Worm (Caenorhabditis elegans) whole organism, L4 larva: ENCODE data around the gene str-249.

Source experiments
- F49E8.2 ChIP-seq: sonication (generic microtip); optimal IDR thresholded peaks from 2 replicates; lab custom pipeline; 2016; ENCODE audit warnings: missing compliant biosample characterization, mild to moderate bottlenecking, missing genetic modification characterization, borderline replicate concordance
- T26A8.4 ChIP-seq: fragments of 200-800 bp; sonication (Bioruptor generic); IDR thresholded peaks from 2 replicates; pipeline ENCODE4 v1.3.6; 2022; ENCODE audit warnings: missing genetic modification characterization, missing compliant biosample characterization
- Y48G9A.11 ChIP-seq: fragments of 200-800 bp; sonication (Bioruptor generic); IDR thresholded peaks from 2 replicates; pipeline ENCODE4 v1.3.6; 2022; ENCODE audit warnings: missing genetic modification reagents, missing genetic modification characterization, missing compliant biosample characterization
- Y75B8A.6 ChIP-seq: fragments of 200-800 bp; sonication (Bioruptor generic); IDR thresholded peaks from 2 replicates; pipeline ENCODE4 v1.3.6; 2022; ENCODE audit warnings: missing genetic modification reagents, missing genetic modification characterization, missing compliant biosample characterization
- ama-1 ChIP-seq: fragments of 150-350 bp; optimal IDR thresholded peaks from 2 replicates; lab custom pipeline; 2014; ENCODE audit warnings: inconsistent platforms, mixed read lengths
- ceh-62 ChIP-seq: sonication (generic microtip); optimal IDR thresholded peaks from 2 replicates; lab custom pipeline; 2017; ENCODE audit warnings: missing biosample characterization, missing genetic modification characterization
- ceh-82 ChIP-seq: sonication (generic microtip); optimal IDR thresholded peaks from 2 replicates; lab custom pipeline; 2017; ENCODE audit warnings: missing biosample characterization, missing genetic modification characterization
- ces-1 ChIP-seq: fragments of 150-350 bp; sonication (generic microtip); optimal IDR thresholded peaks from 4 replicates; lab custom pipeline; 2014; ENCODE audit warnings: missing biosample characterization, missing genetic modification reagents, missing genetic modification characterization
- dmd-6 ChIP-seq: fragments of 200-800 bp; sonication (Bioruptor generic); IDR thresholded peaks from 2 replicates; pipeline ENCODE4 v1.3.6; 2022; ENCODE audit warnings: missing genetic modification reagents, missing genetic modification characterization, missing compliant biosample characterization
- dmd-8 ChIP-seq: fragments of 200-800 bp; sonication (Bioruptor generic); IDR thresholded peaks from 2 replicates; pipeline ENCODE4 v1.3.6; 2022; ENCODE audit warnings: missing genetic modification characterization, missing compliant biosample characterization
- dmd-9 ChIP-seq: fragments of 200-800 bp; sonication (Bioruptor generic); IDR thresholded peaks from 2 replicates; pipeline ENCODE4 v1.3.6; 2022; ENCODE audit warnings: missing genetic modification reagents, missing genetic modification characterization, missing compliant biosample characterization
- dpl-1 ChIP-seq: fragments of 150-350 bp; optimal IDR thresholded peaks from 2 replicates; lab custom pipeline; 2014; ENCODE audit warnings: missing biosample characterization, missing genetic modification reagents, missing genetic modification characterization
- dve-1 ChIP-seq: sonication (generic microtip); optimal IDR thresholded peaks from 2 replicates; lab custom pipeline; 2017; ENCODE audit warnings: antibody characterized with exemption, mild to moderate bottlenecking, missing genetic modification characterization, missing compliant biosample characterization; ENCODE audit not compliant: insufficient read depth
- egl-27 ChIP-seq: sonication (generic microtip); optimal IDR thresholded peaks from 3 replicates; lab custom pipeline; 2017; ENCODE audit warnings: missing biosample characterization, missing genetic modification reagents, missing genetic modification characterization
- egl-43 ChIP-seq: fragments of 200-800 bp; sonication (Bioruptor generic); IDR thresholded peaks from 2 replicates; pipeline ENCODE4 v1.3.6; 2022; ENCODE audit warnings: missing genetic modification reagents, missing genetic modification characterization, missing compliant biosample characterization
- fkh-10 ChIP-seq: fragments of 150-350 bp; optimal IDR thresholded peaks from 2 replicates; lab custom pipeline; 2014; ENCODE audit warnings: missing biosample characterization, missing genetic modification reagents, missing genetic modification characterization
- hif-1 ChIP-seq, 2 experiments: sonication (generic microtip); optimal IDR thresholded peaks; 2 replicates each; lab custom pipeline; 2016 to 2017; ENCODE audit warnings: missing compliant biosample characterization in 2 of 2, missing genetic modification characterization in 2 of 2, missing genetic modification reagents in 2 of 2, missing genotype in 2 of 2, mild to moderate bottlenecking in 1 of 2
- hlh-30 ChIP-seq: sonication (generic microtip); optimal IDR thresholded peaks from 2 replicates; lab custom pipeline; 2017; ENCODE audit warnings: antibody characterized with exemption, mild to moderate bottlenecking, missing genetic modification characterization, missing compliant biosample characterization; ENCODE audit not compliant: insufficient read depth
- hmg-1.1 ChIP-seq: fragments of 200-800 bp; sonication (Bioruptor generic); IDR thresholded peaks from 2 replicates; pipeline ENCODE4 v1.3.6; 2022; ENCODE audit warnings: missing genetic modification reagents, missing genetic modification characterization, missing compliant biosample characterization
- jun-1 ChIP-seq: fragments of 150-350 bp; optimal IDR thresholded peaks from 2 replicates; lab custom pipeline; 2014; ENCODE audit warnings: missing biosample characterization, missing genetic modification reagents, missing genetic modification characterization
- lin-15B ChIP-seq: fragments of 150-350 bp; sonication (generic microtip); optimal IDR thresholded peaks from 3 replicates; lab custom pipeline; 2014; ENCODE audit warnings: missing biosample characterization, missing genetic modification characterization
- lin-29 ChIP-seq: fragments of 200-800 bp; sonication (Bioruptor generic); IDR thresholded peaks from 2 replicates; pipeline ENCODE4 v1.3.6; 2022; ENCODE audit warnings: missing genetic modification reagents, missing genetic modification characterization, missing compliant biosample characterization
- lin-38 ChIP-seq: fragments of 200-800 bp; sonication (Bioruptor generic); IDR thresholded peaks from 2 replicates; pipeline ENCODE4 v1.3.6; 2022; ENCODE audit warnings: missing genetic modification reagents, missing genetic modification characterization, missing compliant biosample characterization
- lsy-2 ChIP-seq, 2 experiments: fragments of 150-350 bp in 1 of 2; sonication (generic microtip) in 1 of 2; optimal IDR thresholded peaks; 2 replicates each; lab custom pipeline; 2014 to 2017; ENCODE audit warnings: missing biosample characterization in 2 of 2, missing genetic modification characterization in 2 of 2
- madf-9 ChIP-seq: fragments of 200-800 bp; sonication (Bioruptor generic); conservative IDR thresholded peaks from 2 replicates; pipeline ENCODE4 v1.3.6; 2022; ENCODE audit warnings: missing genetic modification reagents, missing genetic modification characterization, missing compliant biosample characterization
- mdl-1 ChIP-seq, 2 experiments: fragments of 150-350 bp in 1 of 2; sonication (generic microtip) in 1 of 2; optimal IDR thresholded peaks; 2 replicates each; lab custom pipeline; 2014 to 2017; ENCODE audit warnings: missing biosample characterization in 2 of 2, missing genetic modification characterization in 2 of 2
- mes-2 ChIP-seq: sonication (generic microtip); optimal IDR thresholded peaks from 2 replicates; lab custom pipeline; 2016; ENCODE audit warnings: missing genotype, mild to moderate bottlenecking, missing genetic modification characterization, missing compliant biosample characterization; ENCODE audit not compliant: poor library complexity, severe bottlenecking
- mxl-3 ChIP-seq: fragments of 200-800 bp; sonication (Bioruptor generic); optimal IDR thresholded peaks from 2 replicates; lab custom pipeline; 2018; ENCODE audit warnings: mild to moderate bottlenecking, missing genetic modification characterization, missing compliant biosample characterization
- nhr-111 ChIP-seq: fragments of 200-800 bp; sonication (Bioruptor generic); optimal IDR thresholded peaks from 2 replicates; lab custom pipeline; 2018; ENCODE audit warnings: mild to moderate bottlenecking, missing genetic modification characterization, missing compliant biosample characterization
- nhr-6 ChIP-seq: fragments of 150-350 bp; optimal IDR thresholded peaks from 2 replicates; lab custom pipeline; 2014; ENCODE audit warnings: missing biosample characterization, missing genetic modification characterization
- nhr-76 ChIP-seq: fragments of 150-350 bp; optimal IDR thresholded peaks from 2 replicates; lab custom pipeline; 2014; ENCODE audit warnings: missing biosample characterization, missing genetic modification characterization
- php-3 ChIP-seq: fragments of 200-800 bp; sonication (Bioruptor generic); IDR thresholded peaks from 2 replicates; pipeline ENCODE4 v1.3.6; 2022; ENCODE audit warnings: missing genetic modification reagents, missing genetic modification characterization, missing compliant biosample characterization
- pqm-1 ChIP-seq: sonication (generic microtip); optimal IDR thresholded peaks from 2 replicates; lab custom pipeline; 2017; ENCODE audit warnings: missing biosample characterization, missing genetic modification characterization
- sdz-12 ChIP-seq: fragments of 200-800 bp; sonication (Bioruptor generic); optimal IDR thresholded peaks from 2 replicates; lab custom pipeline; 2018; ENCODE audit warnings: mild to moderate bottlenecking, missing genetic modification characterization, missing compliant biosample characterization
- snpc-1.2 ChIP-seq: fragments of 200-800 bp; sonication (Bioruptor generic); IDR thresholded peaks from 2 replicates; pipeline ENCODE4 v1.3.6; 2022; ENCODE audit warnings: missing genetic modification reagents, missing genetic modification characterization, missing compliant biosample characterization
- spr-1 ChIP-seq: sonication (generic microtip); optimal IDR thresholded peaks from 2 replicates; lab custom pipeline; 2016; ENCODE audit warnings: mild to moderate bottlenecking, missing genetic modification characterization, missing compliant biosample characterization
- spr-3 ChIP-seq: fragments of 200-800 bp; sonication (Bioruptor generic); optimal IDR thresholded peaks from 2 replicates; lab custom pipeline; 2018; ENCODE audit warnings: mild to moderate bottlenecking, missing genetic modification characterization, missing compliant biosample characterization
- tag-97 ChIP-seq: fragments of 200-800 bp; sonication (Bioruptor generic); IDR thresholded peaks from 2 replicates; pipeline ENCODE4 v1.3.6; 2022; ENCODE audit warnings: missing genetic modification characterization, missing compliant biosample characterization
- unc-130 ChIP-seq: sonication (generic microtip); optimal IDR thresholded peaks from 2 replicates; lab custom pipeline; 2016; ENCODE audit warnings: missing genetic modification reagents, missing genetic modification characterization, missing compliant biosample characterization
- zag-1 ChIP-seq: fragments of 150-350 bp; optimal IDR thresholded peaks from 2 replicates; lab custom pipeline; 2014; ENCODE audit warnings: missing biosample characterization, missing genetic modification characterization
- zfp-2 ChIP-seq: sonication (generic microtip); optimal IDR thresholded peaks from 2 replicates; lab custom pipeline; 2016; ENCODE audit warnings: mild to moderate bottlenecking, missing genetic modification characterization, missing compliant biosample characterization
- zfp-3 ChIP-seq: fragments of 200-800 bp; sonication (Bioruptor generic); conservative IDR thresholded peaks from 2 replicates; pipeline ENCODE4 v1.3.6; 2022; ENCODE audit warnings: missing genetic modification reagents, missing genetic modification characterization, missing compliant biosample characterization
- zip-2 ChIP-seq: fragments of 150-350 bp; optimal IDR thresholded peaks from 2 replicates; lab custom pipeline; 2014; ENCODE audit warnings: missing biosample characterization, missing genetic modification characterization

str-249 gene

DNA sequence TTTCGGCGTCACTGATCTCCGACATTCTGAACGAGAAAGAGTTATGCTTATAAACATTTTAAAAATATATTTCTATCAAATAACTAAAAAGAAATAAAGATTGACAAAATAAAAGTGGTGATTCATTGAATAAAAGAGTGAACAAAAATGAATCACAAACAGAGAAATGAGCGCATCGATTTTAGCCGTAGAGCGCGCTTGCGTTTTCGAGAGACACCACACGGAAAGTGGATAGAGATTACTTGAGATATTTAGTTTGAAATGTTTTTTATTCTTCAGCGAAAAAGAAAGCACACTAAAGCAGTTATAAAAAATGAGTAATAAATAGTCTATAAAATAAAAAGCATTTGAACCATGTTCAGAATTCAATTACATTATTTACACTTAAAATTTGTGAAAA, 43.5 kb upstream of the str-249 start, which contains the start of gene cap-1 (continued):
- TF ChIP-seq ces-1 (GFP tag; lab: Kevin White, UChicago) = no peak
- peak; percentile 59 for TF ChIP-seq mxl-3 (GFP tag; lab: Kevin White, UChicago)
- no peak for TF ChIP-seq ama-1 (lab: Kevin White, UChicago)
- 0 out of 2 replicates have a peak, but pooled peaks have one; percentile 29 for TF ChIP-seq dmd-6 (GFP tag; lab: Robert Waterston, UW)
- peak; percentile 17 for TF ChIP-seq fkh-10 (GFP tag; lab: Kevin White, UChicago)
- no peak for TF ChIP-seq dmd-8 (GFP tag; lab: Robert Waterston, UW)
- peak in 1 of 2 experiments; percentile 85 for TF ChIP-seq lsy-2 (tag; optimal IDR thresholded peaks at IDR 0.05; lab: Kevin White, UChicago)
- no peak for TF ChIP-seq lin-29 (GFP tag; lab: Robert Waterston, UW)
- TF ChIP-seq mes-2 (tag; lab: Kevin White, UChicago) = peak; percentile 96
- no peak for TF ChIP-seq egl-43 (GFP tag; lab: Robert Waterston, UW)
- no peak for TF ChIP-seq Y75B8A.6
- TF ChIP-seq dpl-1 (GFP tag; lab: Kevin White, UChicago) = peak; percentile 58
- TF ChIP-seq hmg-1.1 (GFP tag; lab: Robert Waterston, UW) = no peak
- no peak for TF ChIP-seq zag-1 (tag; lab: Kevin White, UChicago)
- no peak for TF ChIP-seq nhr-111 (GFP tag; lab: Kevin White, UChicago)
- peak; percentile 17 for TF ChIP-seq lin-15B
- TF ChIP-seq madf-9 (GFP tag; lab: Robert Waterston, UW) = no peak
- no peak for TF ChIP-seq egl-27 (tag; lab: Kevin White, UChicago)
- peak; percentile 37 for TF ChIP-seq pqm-1 (tag; lab: Kevin White, UChicago)
- no peak for TF ChIP-seq T26A8.4 (GFP tag; lab: Robert Waterston, UW)
- no peak for TF ChIP-seq mdl-1 (tag; optimal IDR thresholded peaks at IDR 0.05; lab: Kevin White, UChicago)
- TF ChIP-seq ceh-62 (tag; lab: Kevin White, UChicago) = no peak
- TF ChIP-seq, all 104 proteins: peak for 25

DNA sequence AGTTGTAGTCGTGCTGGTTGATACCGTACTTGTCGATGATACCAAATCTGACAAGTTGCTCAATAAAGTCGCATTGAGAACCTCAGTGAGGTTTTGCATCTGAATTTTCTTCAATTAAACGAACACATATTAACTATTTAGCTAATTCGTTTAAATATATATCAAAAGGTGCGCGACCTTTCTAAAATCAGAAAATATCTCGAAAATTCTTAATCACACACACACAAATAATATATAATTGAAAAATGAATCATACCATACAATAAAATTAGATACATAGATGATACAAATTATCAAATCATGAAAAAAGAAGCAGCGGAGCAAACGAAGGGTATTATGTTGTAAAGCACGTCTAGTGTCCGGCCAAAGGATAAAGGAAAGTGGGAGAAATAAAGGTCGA, 41.6 kb upstream of the str-249 start, which contains the start of gene D2024.5:
Gene D2024.5, minus strand, starts transcription at position 101 of the 400 bp plus-strand sequence.
- TF ChIP-seq nhr-6 (tag; lab: Kevin White, UChicago) (no peak), php-3 (no peak), zfp-3 (GFP tag; lab: Robert Waterston, UW) (no peak), mxl-3 (GFP tag; lab: Kevin White, UChicago) (no peak), snpc-1.2 (GFP tag; lab: Robert Waterston, UW) (no peak), Y48G9A.11 (GFP tag; lab: Robert Waterston, UW) (no peak), lsy-2 (tag; optimal IDR thresholded peaks at IDR 0.05; lab: Kevin White, UChicago) (no peak), fkh-10 (GFP tag; lab: Kevin White, UChicago) (no peak), jun-1 (tag; lab: Kevin White, UChicago) (no peak), hlh-30 (no peak), nhr-76 (no peak), mdl-1 (tag; optimal IDR thresholded peaks at IDR 0.05; lab: Kevin White, UChicago) (no peak), dmd-6 (GFP tag; lab: Robert Waterston, UW) (no peak), unc-130 (GFP tag; lab: Kevin White, UChicago) (no peak), ceh-82 (tag; lab: Kevin White, UChicago) (no peak), zfp-2 (tag; lab: Kevin White, UChicago) (no peak), dmd-9 (no peak), spr-3 (GFP tag; lab: Kevin White, UChicago) (no peak), sdz-12 (GFP tag; lab: Kevin White, UChicago) (no peak)
- TF ChIP-seq, all 104 proteins: peak for 0

DNA sequence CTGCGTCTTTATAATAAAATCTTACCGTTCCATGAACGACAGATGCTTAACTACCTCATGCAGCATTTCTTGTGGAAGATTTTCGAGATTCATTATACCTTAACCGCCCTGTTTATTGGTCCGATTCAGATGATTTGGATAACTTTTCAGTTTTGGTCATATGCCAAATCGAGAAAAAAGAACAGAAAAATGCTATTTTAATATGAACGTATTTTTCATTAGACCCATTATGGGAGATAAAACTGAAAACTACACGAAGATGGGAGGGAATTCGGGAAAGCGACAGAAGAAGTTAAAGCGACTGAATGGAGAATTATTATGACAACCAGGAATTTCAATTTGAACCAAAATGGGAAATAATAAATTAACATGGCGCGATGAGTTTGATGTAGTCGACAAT, 40.4 kb upstream of the str-249 start, which contains the start of gene R13A1.10:
Gene R13A1.10, minus strand, starts transcription at position 101 of the 400 bp plus-strand sequence.
- TF ChIP-seq lin-15B (no peak), F49E8.2 (tag; lab: Kevin White, UChicago) (no peak), zip-2 (tag; lab: Kevin White, UChicago) (no peak), php-3 (no peak), snpc-1.2 (GFP tag; lab: Robert Waterston, UW) (0 out of 2 replicates have a peak, but pooled peaks have one; percentile 17), unc-130 (GFP tag; lab: Kevin White, UChicago) (no peak), spr-1 (tag; lab: Kevin White, UChicago) (no peak), hif-1 (tag; optimal IDR thresholded peaks at IDR 0.05; lab: Kevin White, UChicago) (no peak), lin-38 (peak; percentile 25; the same call in 1 of the 2 replicates), mxl-3 (GFP tag; lab: Kevin White, UChicago) (no peak), tag-97 (GFP tag; lab: Robert Waterston, UW) (no peak), dve-1 (tag; lab: Kevin White, UChicago) (no peak), mdl-1 (tag; optimal IDR thresholded peaks at IDR 0.05; lab: Kevin White, UChicago) (no peak)
